Worm (Caenorhabditis elegans) whole organism, young adult: ENCODE data around the gene C27D8.3.

Experiments used
- B0019.2 ChIP-seq: fragments of 200-800 bp; sonication (Bioruptor generic); conservative IDR thresholded peaks from 2 replicates; pipeline ENCODE4 v1.3.6; 2022; ENCODE audit warnings: missing genetic modification reagents, missing genetic modification characterization, missing compliant biosample characterization
- B0336.3 ChIP-seq: fragments of 200-800 bp; sonication (Bioruptor generic); IDR thresholded peaks from 2 replicates; pipeline ENCODE4 v1.3.6; 2022; ENCODE audit warnings: missing genetic modification characterization, missing compliant biosample characterization

ce11 chrIV:12684826-12685594 is 26.5 kb downstream of the C27D8.3 start:
- no peak for TF ChIP-seq B0019.2 (GFP tag; lab: Robert Waterston, UW)
- no peak for TF ChIP-seq B0336.3 (GFP tag; lab: Robert Waterston, UW)
